Worm (Caenorhabditis elegans): ENCODE measurements around the gene bca-2.

DNA sequence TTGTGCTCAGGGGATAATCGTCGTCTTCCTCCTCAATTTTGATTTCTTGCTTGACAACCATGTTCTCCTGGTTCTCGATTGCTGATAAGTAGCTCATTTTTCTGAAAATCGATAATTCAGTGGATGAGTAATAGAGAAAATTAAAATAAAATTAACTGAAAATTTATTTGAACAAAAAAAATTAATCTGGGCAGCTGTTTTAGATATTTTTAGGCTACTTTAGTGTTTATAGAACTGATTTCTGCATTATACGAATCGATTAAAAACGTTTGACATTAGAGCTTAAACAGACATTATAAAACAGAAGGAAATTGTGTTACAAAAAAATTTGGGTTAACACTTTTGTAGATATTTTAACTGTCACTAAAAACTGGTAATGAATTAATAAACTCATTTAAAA, 51.8 kb downstream of the bca-2 start, which contains the start of gene athp-3:
- TF ChIP-seq unc-39 (tag; optimal IDR thresholded peaks at IDR 0.05) (no peak), ham-2 (GFP tag; optimal IDR thresholded peaks at IDR 0.05) (no peak), nhr-12 (tag; optimal IDR thresholded peaks at IDR 0.05) (no peak)
